Worm (Caenorhabditis elegans) whole organism, young adult: ENCODE results near the gene F21D5.9.

Source experiments
- F22D6.2 ChIP-seq: sonication (generic microtip); optimal IDR thresholded peaks from 2 replicates; lab custom pipeline; 2016; ENCODE audit warnings: mild to moderate bottlenecking, missing genetic modification characterization, missing compliant biosample characterization
- Y95B8A.8 ChIP-seq: fragments of 200-800 bp; sonication (Bioruptor generic); IDR thresholded peaks from 2 replicates; pipeline ENCODE4 v1.3.6; 2022; ENCODE audit warnings: missing genetic modification reagents, missing genetic modification characterization, missing compliant biosample characterization
- him-1 ChIP-seq: sonication (generic microtip); optimal IDR thresholded peaks from 2 replicates; lab custom pipeline; 2016; ENCODE audit warnings: missing genotype, missing genetic modification reagents, missing genetic modification characterization, missing compliant biosample characterization
- nhr-179 ChIP-seq: sonication (generic microtip); optimal IDR thresholded peaks from 2 replicates; lab custom pipeline; 2016; ENCODE audit warnings: mild to moderate bottlenecking, missing genetic modification characterization, missing compliant biosample characterization
- nhr-80 ChIP-seq: sonication (generic microtip); optimal IDR thresholded peaks from 2 replicates; lab custom pipeline; 2016; ENCODE audit warnings: missing genetic modification characterization, missing compliant biosample characterization
- sdz-38 ChIP-seq: sonication (generic microtip); optimal IDR thresholded peaks from 2 replicates; lab custom pipeline; 2016; ENCODE audit warnings: missing genotype, missing genetic modification characterization, missing compliant biosample characterization
- snpc-4 ChIP-seq, 5 experiments: fragments of 150-350 bp in 1 of 5; sonication (generic microtip) in 4 of 5; optimal IDR thresholded peaks; 2 replicates each; lab custom pipeline; 2014 to 2018; ENCODE audit warnings: missing genetic modification characterization in 5 of 5, missing biosample characterization in 3 of 5, antibody characterized with exemption in 2 of 5, mild to moderate bottlenecking in 2 of 5, missing compliant biosample characterization in 2 of 5, missing genotype in 2 of 5, moderate library complexity in 2 of 5, missing genetic modification reagents in 1 of 5

DNA sequence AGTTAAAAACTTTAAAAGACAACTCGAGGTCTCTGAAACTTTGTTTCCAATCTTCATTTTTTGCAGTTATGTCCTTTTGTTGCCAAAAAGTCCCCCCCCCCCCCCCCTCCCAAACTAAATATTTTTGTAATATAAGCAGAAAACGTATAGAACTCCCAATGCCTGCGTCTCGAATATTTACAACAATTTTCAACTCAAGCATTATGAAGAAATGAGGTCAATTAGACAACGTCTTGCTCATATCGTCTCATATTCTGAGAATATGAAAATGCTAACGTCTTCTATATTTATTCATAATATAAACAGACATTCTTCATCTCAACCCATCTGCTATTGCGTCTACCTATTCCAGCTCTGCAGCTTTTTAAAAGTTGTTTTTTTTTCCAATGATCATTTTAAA, 5.7 kb upstream of the F21D5.9 start, which contains the start of gene H23L24.1:
- TF ChIP-seq him-1 (tag; lab: Kevin White, UChicago): no peak
- TF ChIP-seq nhr-80: no peak
- TF ChIP-seq nhr-179 (tag; lab: Kevin White, UChicago): no peak
- TF ChIP-seq snpc-4 (GFP tag; optimal IDR thresholded peaks at IDR 0.05; lab: Kevin White, UChicago): no peak
- TF ChIP-seq snpc-4 (tag; optimal IDR thresholded peaks at IDR 0.05; lab: Kevin White, UChicago): no peak
- no peak for TF ChIP-seq F22D6.2
- no peak for TF ChIP-seq sdz-38 (tag; lab: Kevin White, UChicago)
- no peak for TF ChIP-seq Y95B8A.8 (GFP tag; lab: Robert Waterston, UW)
